Worm (Caenorhabditis elegans) whole organism, mixed stage, embryonic: ENCODE results near the gene trap-3.
A peak's percentile ranks its signal among the peaks of the same experiment; 100 is the strongest.

ENCODE experiments used
- M03D4.4 ChIP-seq: sonication (generic microtip); optimal IDR thresholded peaks from 2 replicates; lab custom pipeline; 2017; ENCODE audit warnings: mild to moderate bottlenecking, missing genetic modification characterization, missing compliant biosample characterization
- bed-3 ChIP-seq: fragments of 200-800 bp; sonication (Bioruptor generic); optimal IDR thresholded peaks from 3 replicates; lab custom pipeline; 2018; ENCODE audit warnings: mild to moderate bottlenecking, missing genetic modification characterization, moderate library complexity, missing compliant biosample characterization
- blmp-1 ChIP-seq: fragments of 150-350 bp; optimal IDR thresholded peaks from 2 replicates; lab custom pipeline; 2014; ENCODE audit warnings: missing biosample characterization, missing genetic modification characterization
- ceh-39 ChIP-seq: fragments of 150-350 bp; optimal IDR thresholded peaks from 2 replicates; lab custom pipeline; 2014; ENCODE audit warnings: missing biosample characterization, missing genetic modification characterization
- ceh-43 ChIP-seq: fragments of 200-800 bp; sonication (Bioruptor generic); optimal IDR thresholded peaks from 2 replicates; lab custom pipeline; 2018; ENCODE audit warnings: mild to moderate bottlenecking, missing genetic modification characterization, moderate library complexity, missing compliant biosample characterization
- ceh-83 ChIP-seq: fragments of 200-800 bp; sonication (Bioruptor generic); optimal IDR thresholded peaks from 2 replicates; lab custom pipeline; 2018; ENCODE audit warnings: mild to moderate bottlenecking, missing genetic modification characterization, missing compliant biosample characterization
- ces-1 ChIP-seq: fragments of 150-350 bp; optimal IDR thresholded peaks from 2 replicates; lab custom pipeline; 2014; ENCODE audit warnings: missing biosample characterization, missing genetic modification reagents, missing genetic modification characterization
- cnd-1 ChIP-seq: fragments of 200-800 bp; sonication (Bioruptor generic); optimal IDR thresholded peaks from 2 replicates; lab custom pipeline; 2018; ENCODE audit warnings: mild to moderate bottlenecking, missing genetic modification characterization, missing compliant biosample characterization
- drap-1 ChIP-seq: fragments of 200-800 bp; sonication (Bioruptor generic); optimal IDR thresholded peaks from 3 replicates; lab custom pipeline; 2018; ENCODE audit warnings: mild to moderate bottlenecking, missing genetic modification characterization, missing compliant biosample characterization
- elt-1 ChIP-seq: sonication (generic microtip); optimal IDR thresholded peaks from 2 replicates; lab custom pipeline; 2017; ENCODE audit warnings: missing genetic modification characterization, mild to moderate bottlenecking, missing compliant biosample characterization, antibody characterized with exemption, moderate library complexity, borderline replicate concordance; ENCODE audit not compliant: insufficient read depth
- elt-3 ChIP-seq: fragments of 150-350 bp; optimal IDR thresholded peaks from 2 replicates; lab custom pipeline; 2014; ENCODE audit warnings: missing biosample characterization, missing genetic modification characterization
- flh-1 ChIP-seq: fragments of 200-800 bp; sonication (Bioruptor generic); optimal IDR thresholded peaks from 2 replicates; lab custom pipeline; 2018; ENCODE audit warnings: mild to moderate bottlenecking, missing genetic modification characterization, moderate library complexity, missing compliant biosample characterization
- ham-2 ChIP-seq: fragments of 200-800 bp; sonication (Bioruptor generic); optimal IDR thresholded peaks from 2 replicates; lab custom pipeline; 2018; ENCODE audit warnings: mild to moderate bottlenecking, missing genetic modification characterization, missing compliant biosample characterization
- hlh-1 ChIP-seq: fragments of 150-350 bp; optimal IDR thresholded peaks from 2 replicates; lab custom pipeline; 2014; ENCODE audit warnings: missing biosample characterization, missing genetic modification reagents, missing genetic modification characterization
- lin-13 ChIP-seq: fragments of 150-350 bp; optimal IDR thresholded peaks from 2 replicates; lab custom pipeline; 2014; ENCODE audit warnings: missing biosample characterization, missing genetic modification characterization
- lin-32 ChIP-seq: fragments of 200-800 bp; sonication (Bioruptor generic); optimal IDR thresholded peaks from 2 replicates; lab custom pipeline; 2018; ENCODE audit warnings: mild to moderate bottlenecking, missing genetic modification characterization, missing compliant biosample characterization
- lsy-2 ChIP-seq: fragments of 150-350 bp; optimal IDR thresholded peaks from 2 replicates; lab custom pipeline; 2014; ENCODE audit warnings: missing biosample characterization, missing genetic modification characterization
- mab-5 ChIP-seq: fragments of 150-350 bp; optimal IDR thresholded peaks from 2 replicates; lab custom pipeline; 2014; ENCODE audit warnings: missing biosample characterization, missing genetic modification characterization
- mep-1 ChIP-seq: fragments of 150-350 bp; optimal IDR thresholded peaks from 2 replicates; lab custom pipeline; 2017; ENCODE audit warnings: missing biosample characterization, missing genetic modification reagents, missing genetic modification characterization, inconsistent platforms
- mls-2 ChIP-seq: sonication (generic microtip); optimal IDR thresholded peaks from 2 replicates; lab custom pipeline; 2016; ENCODE audit warnings: mild to moderate bottlenecking, missing genetic modification characterization, moderate library complexity, missing compliant biosample characterization
- nhr-12 ChIP-seq: fragments of 150-350 bp; optimal IDR thresholded peaks from 2 replicates; lab custom pipeline; 2014; ENCODE audit warnings: missing biosample characterization, missing genetic modification characterization
- nhr-2 ChIP-seq: fragments of 150-350 bp; optimal IDR thresholded peaks from 2 replicates; lab custom pipeline; 2014; ENCODE audit warnings: missing biosample characterization, missing genetic modification characterization
- nhr-237 ChIP-seq: fragments of 150-350 bp; optimal IDR thresholded peaks from 2 replicates; lab custom pipeline; 2014; ENCODE audit warnings: missing biosample characterization, missing genetic modification characterization
- nhr-28 ChIP-seq: fragments of 150-350 bp; optimal IDR thresholded peaks from 2 replicates; lab custom pipeline; 2014; ENCODE audit warnings: missing biosample characterization, missing genetic modification characterization
- nhr-76 ChIP-seq: sonication (generic microtip); optimal IDR thresholded peaks from 2 replicates; lab custom pipeline; 2017; ENCODE audit warnings: missing biosample characterization, missing genetic modification characterization
- pha-4 ChIP-seq: fragments of 150-350 bp; optimal IDR thresholded peaks from 2 replicates; lab custom pipeline; 2018; ENCODE audit warnings: missing biosample characterization, missing genetic modification reagents, missing genetic modification characterization
- sem-2 ChIP-seq: fragments of 200-800 bp; sonication (Bioruptor generic); optimal IDR thresholded peaks from 2 replicates; lab custom pipeline; 2018; ENCODE audit warnings: mild to moderate bottlenecking, missing genetic modification characterization, missing compliant biosample characterization
- snpc-4 ChIP-seq: fragments of 150-350 bp; optimal IDR thresholded peaks from 2 replicates; lab custom pipeline; 2014; ENCODE audit warnings: missing biosample characterization, missing genetic modification characterization
- sptf-1 ChIP-seq: sonication (generic microtip); optimal IDR thresholded peaks from 2 replicates; lab custom pipeline; 2017; ENCODE audit warnings: mild to moderate bottlenecking, missing genetic modification characterization, moderate library complexity, missing compliant biosample characterization
- tbx-8 ChIP-seq: fragments of 200-800 bp; sonication (Bioruptor generic); optimal IDR thresholded peaks from 2 replicates; lab custom pipeline; 2018; ENCODE audit warnings: mild to moderate bottlenecking, missing genetic modification characterization, moderate library complexity, missing compliant biosample characterization
- unc-120 ChIP-seq: sonication (generic microtip); optimal IDR thresholded peaks from 2 replicates; lab custom pipeline; 2017; ENCODE audit warnings: missing genetic modification characterization, missing compliant biosample characterization; ENCODE audit not compliant: poor library complexity, severe bottlenecking
- unc-39 ChIP-seq: fragments of 150-350 bp; optimal IDR thresholded peaks from 2 replicates; lab custom pipeline; 2014; ENCODE audit warnings: missing biosample characterization, missing genetic modification characterization
- unc-62 ChIP-seq: fragments of 150-350 bp; optimal IDR thresholded peaks from 2 replicates; lab custom pipeline; 2014; ENCODE audit warnings: missing biosample characterization, missing genetic modification reagents, missing genetic modification characterization
- zip-8 ChIP-seq: fragments of 150-350 bp; optimal IDR thresholded peaks from 2 replicates; lab custom pipeline; 2014; ENCODE audit warnings: missing biosample characterization, missing genetic modification characterization
- ztf-11 ChIP-seq: fragments of 150-350 bp; optimal IDR thresholded peaks from 2 replicates; lab custom pipeline; 2014; ENCODE audit warnings: missing biosample characterization, missing genetic modification characterization

trap-3 gene

DNA sequence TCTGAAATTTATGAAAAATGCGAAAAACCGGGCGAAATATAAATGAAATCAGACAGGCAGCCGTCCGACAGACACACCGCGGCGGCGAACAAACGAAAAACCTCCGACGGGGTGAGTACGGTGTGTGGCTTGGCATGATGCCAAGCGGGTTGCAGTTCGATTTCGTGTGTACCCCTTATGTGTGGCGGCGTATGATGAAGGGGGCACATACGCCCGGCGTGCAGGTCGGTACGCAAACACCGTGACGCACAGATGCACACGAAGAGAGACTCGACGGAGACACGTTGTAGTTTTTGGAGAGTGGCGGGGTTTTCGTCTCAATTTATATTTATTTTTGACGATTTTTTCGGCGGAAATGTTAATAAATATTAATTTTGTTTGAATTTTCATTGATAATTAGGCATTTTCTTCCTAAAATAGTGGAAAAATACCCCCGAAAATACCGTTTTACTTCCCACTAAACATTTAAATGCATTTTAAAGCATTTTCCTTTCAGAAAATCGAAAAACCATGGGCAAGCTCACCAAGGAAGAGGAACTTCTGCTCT is at the start of gene trap-3:
TSS of gene trap-3 (plus strand) at position 497 of the 547 bp plus-strand sequence.
- TF ChIP-seq drap-1 (peak; percentile 76), unc-120 (tag; lab: Kevin White, UChicago) (peak; percentile 72), mep-1 (tag; lab: Kevin White, UChicago) (peak; percentile 93), mab-5 (tag; lab: Kevin White, UChicago) (no peak), ceh-43 (GFP tag; lab: Kevin White, UChicago) (peak; percentile 25), bed-3 (GFP tag; lab: Kevin White, UChicago) (no peak), ztf-11 (tag; lab: Kevin White, UChicago) (peak; percentile 32), ceh-39 (tag; lab: Kevin White, UChicago) (peak; percentile 74), zip-8 (no peak), hlh-1 (tag; lab: Kevin White, UChicago) (peak; percentile 46), M03D4.4 (tag; lab: Kevin White, UChicago) (peak; percentile 82), ces-1 (GFP tag; lab: Kevin White, UChicago) (peak; percentile 53), nhr-12 (tag; lab: Kevin White, UChicago) (peak; percentile 76), lsy-2 (peak; percentile 93), ceh-83 (GFP tag; lab: Kevin White, UChicago) (no peak), nhr-76 (tag; lab: Kevin White, UChicago) (no peak), nhr-237 (peak; percentile 93), tbx-8 (GFP tag; lab: Kevin White, UChicago) (peak; percentile 16), ham-2 (GFP tag; lab: Kevin White, UChicago) (peak; percentile 72), unc-39 (tag; lab: Kevin White, UChicago) (no peak), unc-62 (peak; percentile 58), elt-1 (tag; lab: Kevin White, UChicago) (no peak), mls-2 (tag; lab: Kevin White, UChicago) (peak; percentile 34), lin-13 (peak; percentile 99), pha-4 (tag; lab: Kevin White, UChicago) (peak; percentile 99), cnd-1 (tag; lab: Kevin White, UChicago) (peak; percentile 78), sem-2 (GFP tag; lab: Kevin White, UChicago) (no peak), blmp-1 (tag; lab: Kevin White, UChicago) (no peak), nhr-2 (tag; lab: Kevin White, UChicago) (peak; percentile 14), elt-3 (tag; lab: Kevin White, UChicago) (peak; percentile 53), sptf-1 (peak; percentile 80), nhr-28 (tag; lab: Kevin White, UChicago) (no peak), flh-1 (no peak), lin-32 (no peak), snpc-4 (tag; lab: Kevin White, UChicago) (no peak)

DNA sequence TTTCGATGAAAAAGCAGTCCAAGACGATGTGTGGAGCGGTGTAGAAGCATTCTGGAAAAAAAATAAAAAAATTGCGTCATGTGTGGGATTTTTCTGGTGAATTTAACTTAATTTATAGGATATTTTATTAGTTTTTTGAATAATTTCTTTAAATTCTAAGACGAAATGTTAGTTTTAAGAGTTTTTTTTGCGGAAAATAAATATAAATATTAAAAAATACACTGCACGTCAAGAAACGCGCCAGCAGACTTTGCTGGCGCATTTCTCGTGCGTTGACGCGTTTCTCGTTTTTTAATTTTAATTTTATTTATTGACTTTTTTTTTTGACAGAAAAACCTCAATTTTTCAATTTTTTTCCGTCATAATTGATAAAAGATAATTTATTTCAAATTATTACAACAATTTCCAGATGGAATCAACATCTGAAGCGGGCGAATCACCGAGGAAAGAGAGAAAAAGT is 40.4 kb upstream of the trap-3 start, which contains the start of the genes ppgn-1 and tftc-1:
TSS of gene ppgn-1 (minus strand) at position 51 of the 460 bp plus-strand sequence.
TSS of gene tftc-1 (plus strand) at position 410 of the 460 bp plus-strand sequence.
- TF ChIP-seq unc-62 (no peak), unc-39 (tag; lab: Kevin White, UChicago) (no peak), lin-13 (peak; percentile 13), ces-1 (GFP tag; lab: Kevin White, UChicago) (peak; percentile 81), mep-1 (tag; lab: Kevin White, UChicago) (peak; percentile 28), sem-2 (GFP tag; lab: Kevin White, UChicago) (no peak)

DNA sequence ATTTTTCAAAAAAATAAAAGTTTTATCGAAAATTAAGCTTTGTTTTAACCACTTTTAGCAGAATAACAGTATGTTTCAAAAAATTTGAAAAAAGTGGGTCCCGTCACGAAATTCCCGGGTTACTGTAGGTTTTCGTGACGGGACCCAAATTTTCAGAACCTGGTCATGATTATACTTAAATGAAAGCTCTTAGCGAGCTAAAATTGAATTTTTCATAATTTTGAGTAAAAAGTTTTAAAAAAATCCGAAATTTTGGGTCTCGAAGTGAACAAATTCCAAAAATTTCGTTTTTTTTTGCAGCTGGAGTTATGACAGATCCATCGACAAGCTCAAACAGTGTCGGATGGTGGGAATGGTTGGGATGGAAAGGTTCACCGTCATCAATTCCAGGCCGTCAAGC is 5.5 kb upstream of the trap-3 start, which contains the start of gene Y38F2AR.3:
TSS of gene Y38F2AR.3 (plus strand) at position 301 of the 400 bp plus-strand sequence.
- TF ChIP-seq ceh-43 (GFP tag; lab: Kevin White, UChicago): no peak
- TF ChIP-seq sptf-1: no peak
- TF ChIP-seq snpc-4 (tag; lab: Kevin White, UChicago): no peak
- TF ChIP-seq unc-62: no peak
- TF ChIP-seq lin-32: no peak
- no peak for TF ChIP-seq tbx-8 (GFP tag; lab: Kevin White, UChicago)
- TF ChIP-seq blmp-1 (tag; lab: Kevin White, UChicago): no peak
- no peak for TF ChIP-seq M03D4.4 (tag; lab: Kevin White, UChicago)
- no peak for TF ChIP-seq ztf-11 (tag; lab: Kevin White, UChicago)
- TF ChIP-seq unc-39 (tag; lab: Kevin White, UChicago): no peak
- TF ChIP-seq elt-1 (tag; lab: Kevin White, UChicago): no peak
- no peak for TF ChIP-seq mep-1 (tag; lab: Kevin White, UChicago)
- TF ChIP-seq nhr-237: no peak
- no peak for TF ChIP-seq unc-120 (tag; lab: Kevin White, UChicago)
- no peak for TF ChIP-seq ces-1 (GFP tag; lab: Kevin White, UChicago)
- TF ChIP-seq ham-2 (GFP tag; lab: Kevin White, UChicago): no peak
- TF ChIP-seq zip-8: no peak
- no peak for TF ChIP-seq ceh-39 (tag; lab: Kevin White, UChicago)
